Fruit fly (Drosophila melanogaster): ENCODE measurements around the gene kmr.
A peak's percentile ranks its signal among the peaks of the same experiment; 100 is the strongest.

Gene kmr

DNA sequence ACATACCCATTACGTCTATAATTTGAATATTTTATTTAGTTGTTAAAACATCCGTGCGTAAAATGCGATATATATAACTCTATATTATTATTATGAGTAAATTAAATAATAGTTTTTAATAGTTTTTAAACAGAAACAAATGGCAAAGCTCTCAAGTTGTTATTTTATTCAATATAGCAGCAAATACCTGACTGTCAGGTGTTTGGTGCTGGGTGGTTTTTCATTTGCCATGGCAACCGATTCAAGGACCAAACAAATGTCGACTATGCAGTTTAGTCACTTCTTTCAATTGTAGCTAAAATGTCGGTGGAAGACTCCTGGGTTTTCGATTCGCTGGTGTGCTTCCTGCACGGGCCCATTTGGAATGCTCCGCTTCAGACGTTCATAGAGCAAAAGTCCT is 21.3 kb upstream of the kmr start, which contains the start of gene CG14367:
CG14367 (plus strand) TSS at position 301 of the 400 bp plus-strand sequence.
- TF ChIP-seq CG11294 (GFP tag; IDR thresholded peaks at IDR 0.05) (no peak), Blimp-1 (GFP tag; optimal IDR thresholded peaks at IDR 0.05) (no peak), cyc (GFP tag; optimal IDR thresholded peaks at IDR 0.05) (no peak), achi (GFP tag; optimal IDR thresholded peaks at IDR 0.05) (no peak), pdm3 (GFP tag; optimal IDR thresholded peaks at IDR 0.05) (no peak), CG31627 (GFP tag; optimal IDR thresholded peaks at IDR 0.05) (no peak), Hr4 (GFP tag; optimal IDR thresholded peaks at IDR 0.05) (no peak), net (GFP tag; optimal IDR thresholded peaks at IDR 0.05) (no peak), fkh (GFP tag; optimal IDR thresholded peaks at IDR 0.05) (no peak), Lpt (GFP tag; optimal IDR thresholded peaks at IDR 0.05) (no peak), CG6854 (GFP tag; optimal IDR thresholded peaks at IDR 0.05) (no peak), eg (GFP tag; IDR thresholded peaks at IDR 0.05) (no peak), CG1621 (tag; optimal IDR thresholded peaks at IDR 0.05) (no peak), CG8319 (GFP tag; optimal IDR thresholded peaks at IDR 0.05) (no peak), fd59A (GFP tag; optimal IDR thresholded peaks at IDR 0.05) (no peak), CG6276 (GFP tag; optimal IDR thresholded peaks at IDR 0.05) (no peak), Hr38 (GFP tag; optimal IDR thresholded peaks at IDR 0.05) (no peak), CG4318 (GFP tag; optimal IDR thresholded peaks at IDR 0.05) (no peak)

DNA sequence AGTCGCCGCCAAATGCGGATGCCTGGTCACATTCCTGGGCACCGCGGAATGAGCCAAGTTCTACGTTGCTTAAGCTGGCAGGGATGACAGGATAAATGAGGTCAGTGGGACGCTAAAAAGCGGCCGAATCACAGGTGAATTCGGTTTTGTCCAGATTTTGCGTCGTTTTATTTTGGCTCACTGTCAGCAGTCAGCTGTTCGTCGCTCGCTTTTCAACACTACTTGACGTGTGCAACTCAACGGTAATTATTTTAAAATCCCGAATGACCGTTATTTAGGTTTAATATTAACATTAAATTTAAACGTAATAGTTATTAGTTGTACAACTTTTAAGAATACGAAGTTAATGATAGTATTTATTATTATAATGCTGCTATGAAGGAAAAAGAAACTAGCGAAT is 15.7 kb upstream of the kmr start:
- TF ChIP-seq Sox102F (GFP tag; optimal IDR thresholded peaks at IDR 0.05): no peak
- TF ChIP-seq Sox14 (GFP tag; optimal IDR thresholded peaks at IDR 0.05): no peak
- no peak for TF ChIP-seq dac (GFP tag; optimal IDR thresholded peaks at IDR 0.05)
- TF ChIP-seq acj6 (GFP tag; optimal IDR thresholded peaks at IDR 0.05): no peak
- no peak for TF ChIP-seq CG11902 (GFP tag; optimal IDR thresholded peaks at IDR 0.05)
- no peak for TF ChIP-seq topi (GFP tag; optimal IDR thresholded peaks at IDR 0.05)
- TF ChIP-seq OdsH (GFP tag; optimal IDR thresholded peaks at IDR 0.05): no peak
- TF ChIP-seq net (GFP tag; optimal IDR thresholded peaks at IDR 0.05): no peak
- TF ChIP-seq CG6276 (GFP tag; optimal IDR thresholded peaks at IDR 0.05): no peak
- no peak for TF ChIP-seq CG6792 (GFP tag; optimal IDR thresholded peaks at IDR 0.05)
- no peak for TF ChIP-seq eg (GFP tag; IDR thresholded peaks at IDR 0.05)
- TF ChIP-seq Ets21C (GFP tag; optimal IDR thresholded peaks at IDR 0.05): no peak
- no peak for TF ChIP-seq Eip78C (GFP tag)
- no peak for TF ChIP-seq CG8632 (GFP tag; optimal IDR thresholded peaks at IDR 0.05)
- TF ChIP-seq Hr4 (GFP tag; optimal IDR thresholded peaks at IDR 0.05): no peak
- TF ChIP-seq CG7368 (GFP tag; optimal IDR thresholded peaks at IDR 0.05): no peak
- no peak for TF ChIP-seq CG1621 (tag; optimal IDR thresholded peaks at IDR 0.05)
- no peak for TF ChIP-seq Eip75B (GFP tag; optimal IDR thresholded peaks at IDR 0.05)

DNA sequence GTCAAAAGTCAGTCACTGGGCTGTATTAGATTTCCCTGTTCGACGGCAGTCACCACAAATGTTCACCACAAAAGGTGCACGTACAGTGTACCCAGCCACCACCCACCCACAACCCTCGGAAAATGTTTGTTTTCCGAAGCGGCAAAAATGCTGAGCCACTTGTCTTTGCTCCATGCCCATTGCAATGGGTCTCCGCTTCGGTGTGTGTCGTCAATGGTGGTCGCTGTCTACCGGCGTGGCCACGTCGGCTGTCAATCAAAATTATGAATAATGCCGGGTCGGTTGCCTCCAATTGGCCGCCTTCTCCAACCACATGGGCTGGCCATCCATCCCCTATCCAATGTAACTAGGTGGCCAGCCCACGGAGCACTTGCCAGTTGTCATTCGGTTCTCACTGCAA is 14.8 kb upstream of the kmr start, which contains the start of gene ninaB:
ninaB (plus strand) TSS at position 374 of the 400 bp plus-strand sequence.
- no peak for TF ChIP-seq CG15336 (GFP tag; IDR thresholded peaks at IDR 0.05)
- TF ChIP-seq CG10631 (GFP tag; optimal IDR thresholded peaks at IDR 0.05): no peak
- TF ChIP-seq net (GFP tag; optimal IDR thresholded peaks at IDR 0.05): no peak
- TF ChIP-seq CG10669 (GFP tag; optimal IDR thresholded peaks at IDR 0.05): no peak
- no peak for TF ChIP-seq CG31627 (GFP tag; optimal IDR thresholded peaks at IDR 0.05)

DNA sequence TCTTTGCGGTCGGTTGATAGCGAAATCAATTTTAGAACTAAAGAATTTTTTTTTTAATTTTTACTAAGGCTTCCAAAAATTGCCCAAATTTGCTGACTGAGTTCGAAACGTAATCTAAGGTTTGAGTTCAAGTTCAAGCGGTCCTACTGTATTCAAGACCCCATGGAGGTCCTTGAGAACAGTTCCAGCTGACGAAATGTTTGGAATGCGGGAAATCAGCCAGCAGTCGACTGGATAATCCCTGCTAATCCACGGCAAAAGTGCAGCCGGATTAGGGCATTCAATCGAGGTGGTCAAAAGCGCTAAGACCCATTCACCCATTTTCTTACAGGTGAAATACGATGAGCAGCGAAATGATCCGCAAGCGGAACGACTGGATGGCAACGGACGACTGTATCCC is 14.3 kb upstream of the kmr start, which contains the start of gene f-cup:
f-cup (minus strand) TSS at position 101 of the 400 bp plus-strand sequence.
- no peak for TF ChIP-seq Sox102F (GFP tag; optimal IDR thresholded peaks at IDR 0.05)

DNA sequence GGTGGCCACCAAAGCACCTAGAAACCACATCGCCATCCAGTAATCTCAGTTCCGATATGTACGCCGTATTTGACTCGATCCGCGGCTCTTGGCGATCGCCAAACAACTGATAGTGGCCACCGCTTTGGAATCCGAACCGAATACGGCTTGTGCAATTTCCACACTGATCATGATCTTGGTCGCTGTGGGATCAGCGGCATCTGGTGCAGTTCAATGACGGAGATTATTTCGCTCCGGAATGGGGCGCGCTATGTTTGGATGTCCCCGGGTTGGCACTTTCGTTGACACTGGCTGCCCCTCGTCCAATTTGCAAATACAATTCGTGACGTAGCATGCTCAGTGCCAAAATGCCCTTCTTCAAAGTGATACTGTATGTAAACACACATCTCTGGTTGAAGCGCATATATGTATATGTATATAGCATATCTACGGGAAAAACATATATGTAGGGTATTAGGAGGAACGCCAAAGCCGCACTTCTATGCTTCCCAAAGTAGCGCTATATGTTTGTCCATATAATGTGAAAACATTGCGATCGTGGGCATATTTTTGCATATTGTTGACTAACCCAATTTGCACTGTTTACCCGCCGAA is 9.6 kb upstream of the kmr start, which contains the start of gene Adgf-D:
Adgf-D (minus strand) TSS at position 111 of the 594 bp plus-strand sequence.
- TF ChIP-seq svp (GFP tag) (peak; percentile 91), CG6163 (GFP tag; IDR thresholded peaks at IDR 0.05) (0 out of 3 replicates have a peak, but pooled peaks have one; percentile 19), cyc (GFP tag; optimal IDR thresholded peaks at IDR 0.05) (no peak), CG6276 (GFP tag; optimal IDR thresholded peaks at IDR 0.05) (no peak)
